Fruit fly (Drosophila melanogaster): ENCODE results near the gene Drsl6.

Gene Drsl6

DNA sequence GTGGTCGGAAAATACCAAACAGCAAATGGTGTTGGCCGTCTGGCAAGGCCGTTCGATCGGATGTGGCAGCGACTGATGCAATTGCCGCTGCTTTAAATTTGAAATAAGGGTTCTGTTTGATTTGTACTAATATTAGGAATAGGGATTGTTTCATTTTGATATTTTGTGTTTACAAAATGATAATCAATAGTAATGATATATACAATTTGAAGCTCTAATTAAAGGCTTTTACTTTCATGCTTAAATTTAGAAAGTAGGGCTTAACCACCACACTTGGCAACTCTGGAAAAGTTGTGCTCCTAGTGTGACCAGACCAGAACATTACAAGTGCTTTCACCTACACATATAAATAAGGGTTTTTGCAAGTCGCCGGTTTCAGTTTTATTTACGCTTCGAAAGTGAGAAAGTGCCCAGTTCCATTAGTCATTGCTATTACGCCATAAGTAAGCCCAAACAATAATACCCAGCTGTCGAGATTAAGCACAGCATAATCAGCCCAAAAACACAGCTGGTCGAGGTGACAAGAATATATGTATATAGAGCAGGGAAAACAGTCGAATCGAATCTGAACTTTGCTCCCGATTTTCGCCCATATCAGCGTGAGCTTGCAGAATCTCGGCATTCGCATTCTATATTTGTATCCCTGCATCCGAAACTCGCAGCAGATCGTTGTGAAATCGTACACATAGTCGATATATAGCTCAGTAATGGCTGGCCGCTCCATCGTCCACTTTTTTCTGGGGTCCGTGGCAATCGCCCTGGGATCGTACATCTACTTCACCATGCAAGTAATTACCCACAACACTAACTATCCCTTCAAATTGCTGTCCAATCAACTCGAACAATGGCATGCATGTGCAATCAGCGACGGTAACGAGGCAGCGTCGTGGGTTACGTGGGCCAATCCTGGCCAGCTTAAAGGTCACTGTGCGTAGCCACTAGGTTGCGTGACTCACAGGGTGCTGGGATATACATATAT is 10.0 kb downstream of the Drsl6 start, which contains the start of gene Gtpx (continued):
- TF ChIP-seq BtbVII (GFP tag; optimal IDR thresholded peaks at IDR 0.05) (no peak), gem (tag; optimal IDR thresholded peaks at IDR 0.05) (no peak), D (optimal IDR thresholded peaks at IDR 0.05) (no peak), D (GFP tag; optimal IDR thresholded peaks at IDR 0.05) (no peak), Dll (GFP tag; IDR thresholded peaks at IDR 0.05; ENCODE audit: partially characterized antibody) (peak; percentile 51; the same call in 2 of the 4 replicates), ro (GFP tag; IDR thresholded peaks at IDR 0.05) (no peak), Dref (GFP tag; IDR thresholded peaks at IDR 0.05) (peak; percentile 31; the same call in 1 of the 2 replicates), odd (GFP tag; optimal IDR thresholded peaks at IDR 0.05) (no peak), CG32767 (GFP tag; IDR thresholded peaks at IDR 0.05) (no peak), Rx (GFP tag; IDR thresholded peaks at IDR 0.05) (no peak), CG16815 (GFP tag; optimal IDR thresholded peaks at IDR 0.05) (no peak), Hey (tag; optimal IDR thresholded peaks at IDR 0.05) (no peak), CG7556 (GFP tag; optimal IDR thresholded peaks at IDR 0.05) (peak; percentile 8), br (optimal IDR thresholded peaks at IDR 0.05) (no peak), sisA (GFP tag; IDR thresholded peaks at IDR 0.05) (no peak), Side (GFP tag; optimal IDR thresholded peaks at IDR 0.05) (peak; percentile 48), CG1024 (GFP tag; IDR thresholded peaks at IDR 0.05) (peak; percentile 17; the same call in 1 of the 2 replicates), CG3163 (GFP tag; optimal IDR thresholded peaks at IDR 0.05) (peak; percentile 21), CG34376 (GFP tag; optimal IDR thresholded peaks at IDR 0.05) (peak; percentile 5), Blimp-1 (GFP tag; optimal IDR thresholded peaks at IDR 0.05) (peak; percentile 37), her (GFP tag; optimal IDR thresholded peaks at IDR 0.05) (no peak), CG12391 (tag; optimal IDR thresholded peaks at IDR 0.05) (peak; percentile 70), CG15601 (tag; optimal IDR thresholded peaks at IDR 0.05) (peak; percentile 48), CG12155 (GFP tag; optimal IDR thresholded peaks at IDR 0.05) (peak; percentile 32), bcd (GFP tag; optimal IDR thresholded peaks at IDR 0.05) (peak; percentile 35), CG3995 (GFP tag; optimal IDR thresholded peaks at IDR 0.05) (peak; percentile 21), CG12104 (GFP tag; optimal IDR thresholded peaks at IDR 0.05) (no peak), CG17829 (tag; optimal IDR thresholded peaks at IDR 0.05) (peak; percentile 41), Mad (GFP tag; optimal IDR thresholded peaks at IDR 0.05) (peak; percentile 9), Atf3 (GFP tag; optimal IDR thresholded peaks at IDR 0.05) (peak; percentile 12), CG5953 (GFP tag; IDR thresholded peaks at IDR 0.05) (no peak), vnd (GFP tag; IDR thresholded peaks at IDR 0.05; ENCODE audit: partially characterized antibody) (no peak), Ssrp (tag; optimal IDR thresholded peaks at IDR 0.05) (peak; percentile 14), nom (GFP tag; optimal IDR thresholded peaks at IDR 0.05) (peak; percentile 87), Hr51 (GFP tag; optimal IDR thresholded peaks at IDR 0.05) (no peak), Ravus (GFP tag; IDR thresholded peaks at IDR 0.05) (no peak), Deaf1 (tag; optimal IDR thresholded peaks at IDR 0.05) (no peak), hkb (optimal IDR thresholded peaks at IDR 0.05) (peak; percentile 90), hkb (GFP tag; IDR thresholded peaks at IDR 0.05) (no peak), CG12219 (GFP tag; optimal IDR thresholded peaks at IDR 0.05) (no peak), Abd-B (GFP tag; optimal IDR thresholded peaks at IDR 0.05) (peak; percentile 76), CG5180 (GFP tag; optimal IDR thresholded peaks at IDR 0.05) (no peak), sob (GFP tag; IDR thresholded peaks at IDR 0.05) (no peak), CG34422 (GFP tag; IDR thresholded peaks at IDR 0.05) (0 out of 3 replicates have a peak, but pooled peaks have one; percentile 20), NC2β (GFP tag; optimal IDR thresholded peaks at IDR 0.05) (peak; percentile 39), lola (GFP tag; optimal IDR thresholded peaks at IDR 0.05) (peak in 1 of 3 experiments; percentile 45), CG10543 (GFP tag; optimal IDR thresholded peaks at IDR 0.05) (peak; percentile 46), Hr3 (GFP tag; optimal IDR thresholded peaks at IDR 0.05) (peak; percentile 41)

Data from whole organism, embryonic.